Fruit fly (Drosophila melanogaster) S2 (cell line): ENCODE results near the gene CG3308.

Experiments used
- CG8478 ChIP-seq: fragments of >200 bp; optimal IDR thresholded peaks from 2 replicates; lab custom pipeline; 2018
- CTCF ChIP-seq, 2 experiments: fragments of >200 bp; optimal IDR thresholded peaks; 2 replicates each; lab custom pipeline; 2018

DNA sequence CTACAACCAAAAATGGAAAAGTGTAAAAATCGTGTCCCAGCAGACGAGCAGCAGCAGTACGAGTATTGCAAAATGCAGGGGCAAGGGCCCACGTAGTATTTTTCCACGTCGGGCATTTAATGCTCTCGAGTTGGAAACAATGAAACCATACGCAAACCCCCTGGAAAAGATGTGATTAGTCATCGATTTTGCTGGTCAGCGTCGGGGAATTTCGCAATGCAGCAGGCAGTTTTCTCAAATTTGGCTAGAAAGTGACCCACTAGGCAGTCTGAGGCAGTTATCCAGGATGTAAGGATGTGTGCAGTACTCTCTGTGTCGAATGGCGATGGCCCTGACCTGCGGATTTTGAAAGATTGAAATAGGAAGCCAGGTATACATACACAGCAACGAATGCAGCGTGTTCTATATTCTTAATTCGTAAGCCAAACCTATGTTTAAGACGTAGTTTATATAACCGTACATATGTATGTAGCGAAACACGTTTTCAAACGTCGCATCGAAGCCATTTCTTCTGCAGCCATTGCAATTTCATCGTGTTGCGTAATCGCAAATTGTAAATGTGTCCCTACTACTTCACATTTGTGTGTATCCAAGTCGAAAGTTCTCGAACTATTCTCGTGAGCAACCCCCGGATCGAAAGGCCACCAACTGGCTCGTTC lies 23.2 kb upstream of the CG3308 start:
- TF ChIP-seq CG8478, result no peak
- TF ChIP-seq CTCF (optimal IDR thresholded peaks at IDR 0.05; lab: Kevin White, UChicago), result no peak
